Fruit fly (Drosophila melanogaster): ENCODE data around the gene CG15465.

The CG15465 gene

DNA sequence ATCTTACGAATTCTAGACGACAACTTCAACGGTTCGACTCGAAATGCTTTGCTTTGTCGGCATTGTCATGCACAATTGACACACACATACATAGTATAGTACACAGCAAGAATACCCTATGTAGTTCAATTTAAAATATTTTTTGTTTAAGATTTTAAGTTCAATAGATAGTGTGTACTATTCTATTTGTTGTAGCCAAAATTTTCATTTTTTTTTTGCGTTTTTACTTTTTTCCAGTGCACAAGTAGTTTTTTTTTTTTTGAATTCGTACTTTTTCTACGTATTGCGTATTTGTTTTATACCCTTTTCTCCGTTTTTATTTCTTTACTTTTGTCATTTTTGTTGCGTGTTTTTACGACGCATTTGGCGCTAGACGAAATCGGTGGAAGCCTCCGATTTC is 23.6 kb upstream of the CG15465 start (continued):
- no peak for TF ChIP-seq CG9817 (tag; optimal IDR thresholded peaks at IDR 0.05)
- TF ChIP-seq da (GFP tag; optimal IDR thresholded peaks at IDR 0.05) = no peak
- no peak for TF ChIP-seq CG3163 (GFP tag; optimal IDR thresholded peaks at IDR 0.05)
- no peak for TF ChIP-seq Hmx (GFP tag; optimal IDR thresholded peaks at IDR 0.05)
- no peak for TF ChIP-seq Gsc (GFP tag; IDR thresholded peaks at IDR 0.05)
- no peak for TF ChIP-seq Atf-2 (GFP tag; optimal IDR thresholded peaks at IDR 0.05)
- TF ChIP-seq abd-A (tag; optimal IDR thresholded peaks at IDR 0.05) = no peak
- TF ChIP-seq Jarid2 (GFP tag; optimal IDR thresholded peaks at IDR 0.05) = no peak
- TF ChIP-seq sens (GFP tag) = peak; percentile 86
- no peak for TF ChIP-seq slp2 (GFP tag; optimal IDR thresholded peaks at IDR 0.05)
- no peak for TF ChIP-seq wor (GFP tag; IDR thresholded peaks at IDR 0.05)
- no peak for TF ChIP-seq CG4282 (GFP tag; optimal IDR thresholded peaks at IDR 0.05)
- TF ChIP-seq crp (GFP tag; optimal IDR thresholded peaks at IDR 0.05) = no peak
- TF ChIP-seq CTCF (GFP tag; optimal IDR thresholded peaks at IDR 0.05) = no peak
- TF ChIP-seq CG17568 (GFP tag; optimal IDR thresholded peaks at IDR 0.05) = no peak
- no peak for TF ChIP-seq klu (GFP tag; IDR thresholded peaks at IDR 0.05)
- no peak for TF ChIP-seq sna (GFP tag; IDR thresholded peaks at IDR 0.05; ENCODE audit: partially characterized antibody)
- TF ChIP-seq CG13296 (GFP tag; optimal IDR thresholded peaks at IDR 0.05) = no peak
- TF ChIP-seq sqz (GFP tag; optimal IDR thresholded peaks at IDR 0.05) = no peak
- no peak for TF ChIP-seq CG14965 (GFP tag; optimal IDR thresholded peaks at IDR 0.05; ENCODE audit: borderline replicate concordance)
- no peak for TF ChIP-seq MESR4 (GFP tag; optimal IDR thresholded peaks at IDR 0.05)
- no peak for TF ChIP-seq ro (GFP tag; IDR thresholded peaks at IDR 0.05)
- no peak for TF ChIP-seq luna (GFP tag; optimal IDR thresholded peaks at IDR 0.05)
- TF ChIP-seq CG13287 (GFP tag; IDR thresholded peaks at IDR 0.05; ENCODE audit: partially characterized antibody) = no peak
- no peak for TF ChIP-seq CG10565 (GFP tag; optimal IDR thresholded peaks at IDR 0.05)
- no peak for TF ChIP-seq CG15479 (GFP tag; optimal IDR thresholded peaks at IDR 0.05)
- no peak for TF ChIP-seq CG12659 (GFP tag; optimal IDR thresholded peaks at IDR 0.05)
- TF ChIP-seq dimm (GFP tag; IDR thresholded peaks at IDR 0.05) = no peak
- no peak for TF ChIP-seq caup (GFP tag; optimal IDR thresholded peaks at IDR 0.05; ENCODE audit: severe bottlenecking)
- TF ChIP-seq CG3995 (GFP tag; optimal IDR thresholded peaks at IDR 0.05) = no peak
- no peak for TF ChIP-seq Sin3A (optimal IDR thresholded peaks at IDR 0.05)
- no peak for TF ChIP-seq kah (GFP tag; optimal IDR thresholded peaks at IDR 0.05)
- TF ChIP-seq Nf-YA (GFP tag; IDR thresholded peaks at IDR 0.05) = no peak
- no peak for TF ChIP-seq CG33213 (GFP tag; optimal IDR thresholded peaks at IDR 0.05)
- no peak for TF ChIP-seq ash1 (GFP tag; optimal IDR thresholded peaks at IDR 0.05)
- no peak for TF ChIP-seq crc (GFP tag; optimal IDR thresholded peaks at IDR 0.05)
- no peak for TF ChIP-seq pros (GFP tag; optimal IDR thresholded peaks at IDR 0.05)
- no peak for TF ChIP-seq Dll (GFP tag; IDR thresholded peaks at IDR 0.05; ENCODE audit: partially characterized antibody)
- no peak for TF ChIP-seq CG9876 (GFP tag; optimal IDR thresholded peaks at IDR 0.05)
- TF ChIP-seq onecut (GFP tag; IDR thresholded peaks at IDR 0.05) = no peak
- TF ChIP-seq Bteb2 (GFP tag; optimal IDR thresholded peaks at IDR 0.05) = no peak
- no peak for TF ChIP-seq ham (GFP tag; IDR thresholded peaks at IDR 0.05)
- no peak for TF ChIP-seq amos (GFP tag; IDR thresholded peaks at IDR 0.05; ENCODE audit: partially characterized antibody)
- TF ChIP-seq fu2 (GFP tag; optimal IDR thresholded peaks at IDR 0.05) = no peak
- no peak for TF ChIP-seq her (GFP tag; optimal IDR thresholded peaks at IDR 0.05)
- TF ChIP-seq Dbx (GFP tag; IDR thresholded peaks at IDR 0.05) = no peak
- peak; percentile 35 for TF ChIP-seq unpg (GFP tag; optimal IDR thresholded peaks at IDR 0.05)
- TF ChIP-seq usp (GFP tag; optimal IDR thresholded peaks at IDR 0.05) = no peak
- TF ChIP-seq CG9437 (GFP tag; optimal IDR thresholded peaks at IDR 0.05) = no peak
- no peak for TF ChIP-seq dm (GFP tag; optimal IDR thresholded peaks at IDR 0.05)
- TF ChIP-seq ttk (GFP tag; IDR thresholded peaks at IDR 0.05) = no peak
- TF ChIP-seq CG18262 (tag; optimal IDR thresholded peaks at IDR 0.05) = peak; percentile 28
- no peak for TF ChIP-seq ERR (GFP tag; optimal IDR thresholded peaks at IDR 0.05)
